Fruit fly (Drosophila melanogaster): ENCODE results near the gene Prosbeta2R1.

Gene Prosbeta2R1

DNA sequence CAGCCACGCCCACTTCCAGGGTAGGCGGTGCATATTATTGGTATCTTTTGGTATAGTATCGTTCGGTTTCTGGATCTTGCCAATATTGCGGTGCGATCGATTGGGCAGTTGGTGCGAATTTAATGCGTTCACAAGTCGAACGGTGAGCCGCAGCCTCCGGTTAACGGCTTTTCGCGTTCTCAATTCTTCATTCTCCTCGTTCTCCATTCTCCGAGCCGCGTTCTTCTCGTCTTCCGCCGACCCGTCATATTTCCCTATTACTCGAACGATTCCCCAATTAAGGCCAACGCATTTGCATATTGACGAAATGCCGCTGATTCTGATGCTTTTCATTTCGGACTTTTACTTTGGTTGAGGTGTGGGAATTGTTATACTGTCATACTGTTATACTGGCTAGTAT lies 32.2 kb upstream of the Prosbeta2R1 start, which contains the start of gene CG42264:
TSS of gene CG42264 (minus strand) at position 101 of the 400 bp plus-strand sequence.
- TF ChIP-seq CG1621 (tag; optimal IDR thresholded peaks at IDR 0.05) (no peak), pdm3 (GFP tag; optimal IDR thresholded peaks at IDR 0.05) (no peak)

DNA sequence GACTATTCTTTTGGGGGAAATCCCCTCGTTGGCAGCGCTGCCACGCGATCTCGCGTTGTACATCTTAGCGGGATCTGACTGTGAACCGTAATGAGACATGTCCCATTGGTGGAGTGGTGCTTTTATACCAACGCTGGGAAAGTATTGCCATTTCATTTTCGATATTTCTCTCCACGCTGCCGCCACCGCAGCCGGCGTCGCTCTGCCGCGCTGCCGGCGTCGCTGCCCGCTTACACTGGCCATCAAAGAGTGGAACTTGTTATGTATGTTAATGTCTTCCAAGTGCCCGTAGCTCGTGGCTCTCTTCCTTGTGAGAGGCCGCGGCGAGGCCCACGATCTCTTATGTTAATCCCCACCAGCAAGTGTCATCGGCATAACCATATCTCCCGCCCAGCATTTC lies 27.2 kb upstream of the Prosbeta2R1 start, which contains the start of gene CG3108:
TSS of gene CG3108 (minus strand) at position 101 of the 400 bp plus-strand sequence.
- TF ChIP-seq CG10669 (GFP tag; optimal IDR thresholded peaks at IDR 0.05) (no peak), achi (GFP tag; optimal IDR thresholded peaks at IDR 0.05) (no peak), CG16779 (tag; optimal IDR thresholded peaks at IDR 0.05) (no peak), CG11762 (GFP tag; optimal IDR thresholded peaks at IDR 0.05; ENCODE audit: insufficient read depth) (no peak), dac (GFP tag; optimal IDR thresholded peaks at IDR 0.05) (no peak), CG11294 (GFP tag; IDR thresholded peaks at IDR 0.05) (no peak), CG6163 (GFP tag; IDR thresholded peaks at IDR 0.05) (no peak)

DNA sequence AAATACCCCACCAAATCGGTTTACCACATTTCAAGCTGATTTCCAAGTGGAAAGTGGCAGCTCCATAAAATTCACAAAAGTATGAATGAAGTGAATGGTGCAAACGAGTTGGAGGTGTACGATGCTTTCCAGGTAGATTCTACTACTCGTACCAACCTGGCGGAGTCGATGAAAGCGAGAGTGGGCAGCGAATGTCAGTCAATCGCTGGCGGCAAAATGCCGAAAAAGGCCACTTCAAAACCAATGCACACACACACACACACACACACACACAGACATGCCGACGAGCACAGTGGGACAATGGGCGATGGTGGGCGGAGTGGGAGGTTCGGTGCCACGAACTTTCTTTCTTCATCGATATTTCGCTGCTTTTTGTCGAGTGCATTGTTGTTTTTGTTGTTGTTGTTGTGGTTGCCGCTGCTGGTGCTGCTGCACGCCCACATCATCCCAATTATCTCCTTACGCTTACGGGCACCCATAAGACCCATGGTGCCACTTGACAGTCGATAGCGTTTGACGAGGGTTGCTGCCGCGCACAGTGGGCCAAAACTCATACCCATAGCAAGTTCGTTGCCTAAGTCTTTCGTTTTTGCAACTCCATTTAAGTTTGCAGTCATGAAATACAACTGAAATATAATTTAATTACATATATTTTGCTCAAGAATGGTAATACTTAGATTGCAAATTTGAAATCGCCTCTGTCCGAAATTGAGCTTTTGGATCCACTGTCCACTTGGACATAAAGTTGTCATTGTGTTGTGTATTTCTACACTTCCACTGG lies 25.3 kb upstream of the Prosbeta2R1 start:
- peak; percentile 64 for TF ChIP-seq CG8632 (GFP tag; optimal IDR thresholded peaks at IDR 0.05)
- TF ChIP-seq CG3919 (GFP tag; optimal IDR thresholded peaks at IDR 0.05): peak; percentile 72
- TF ChIP-seq Hr39 (GFP tag; optimal IDR thresholded peaks at IDR 0.05): peak; percentile 68
- TF ChIP-seq acj6 (GFP tag; optimal IDR thresholded peaks at IDR 0.05): peak; percentile 73
- peak; percentile 72; the same call in 2 of the 3 replicates for TF ChIP-seq CG6163 (GFP tag; IDR thresholded peaks at IDR 0.05)
- TF ChIP-seq CG10669 (GFP tag; optimal IDR thresholded peaks at IDR 0.05): peak; percentile 36
- TF ChIP-seq Ets96B (tag; optimal IDR thresholded peaks at IDR 0.05): peak; percentile 44
- peak; percentile 82 for TF ChIP-seq Blimp-1 (GFP tag; optimal IDR thresholded peaks at IDR 0.05)
- peak; percentile 63 for TF ChIP-seq CG34406 (GFP tag; optimal IDR thresholded peaks at IDR 0.05)
- TF ChIP-seq dsx (GFP tag; optimal IDR thresholded peaks at IDR 0.05; ENCODE audit: poor library complexity, severe bottlenecking): no peak
- peak; percentile 89 for TF ChIP-seq CG32006 (GFP tag; optimal IDR thresholded peaks at IDR 0.05)
- peak; percentile 58 for TF ChIP-seq CG10631 (GFP tag; optimal IDR thresholded peaks at IDR 0.05)
- TF ChIP-seq CG9139 (GFP tag; optimal IDR thresholded peaks at IDR 0.05): no peak
- peak; percentile 70 for TF ChIP-seq OdsH (GFP tag; optimal IDR thresholded peaks at IDR 0.05)
- peak; percentile 71; the same call in 2 of the 3 replicates for TF ChIP-seq eg (GFP tag; IDR thresholded peaks at IDR 0.05)
- peak; percentile 66 for TF ChIP-seq CG6276 (GFP tag; optimal IDR thresholded peaks at IDR 0.05)
- TF ChIP-seq Sox15 (GFP tag; optimal IDR thresholded peaks at IDR 0.05): peak; percentile 50
- peak; percentile 76 for TF ChIP-seq Smox (GFP tag; optimal IDR thresholded peaks at IDR 0.05)
- TF ChIP-seq CG8319 (GFP tag; optimal IDR thresholded peaks at IDR 0.05): peak; percentile 23
- peak; percentile 64 for TF ChIP-seq dac (GFP tag; optimal IDR thresholded peaks at IDR 0.05)
- TF ChIP-seq fkh (GFP tag; optimal IDR thresholded peaks at IDR 0.05): no peak
- peak; percentile 74 for TF ChIP-seq Sox102F (GFP tag; optimal IDR thresholded peaks at IDR 0.05)
- peak; percentile 1 for TF ChIP-seq spab (GFP tag; optimal IDR thresholded peaks at IDR 0.05)
- peak; percentile 69 for TF ChIP-seq Sox14 (GFP tag; optimal IDR thresholded peaks at IDR 0.05)
- peak; percentile 11 for TF ChIP-seq CG11902 (GFP tag; optimal IDR thresholded peaks at IDR 0.05)
- TF ChIP-seq svp (GFP tag): peak; percentile 89
- no peak for TF ChIP-seq CG11294 (GFP tag; IDR thresholded peaks at IDR 0.05)
- TF ChIP-seq CG11762 (GFP tag; optimal IDR thresholded peaks at IDR 0.05; ENCODE audit: insufficient read depth): peak; percentile 60
- peak; percentile 71 for TF ChIP-seq topi (GFP tag; optimal IDR thresholded peaks at IDR 0.05)
- peak; percentile 74 for TF ChIP-seq pdm3 (GFP tag; optimal IDR thresholded peaks at IDR 0.05)
- peak; percentile 46 for TF ChIP-seq cyc (GFP tag; optimal IDR thresholded peaks at IDR 0.05)
- no peak for TF ChIP-seq CG3032 (tag; optimal IDR thresholded peaks at IDR 0.05)
- no peak for TF ChIP-seq CG16779 (tag; optimal IDR thresholded peaks at IDR 0.05)
- peak; percentile 80 for TF ChIP-seq vri (GFP tag; optimal IDR thresholded peaks at IDR 0.05)
- peak; percentile 37 for TF ChIP-seq fd59A (GFP tag; optimal IDR thresholded peaks at IDR 0.05)
- TF ChIP-seq Eip75B (GFP tag; optimal IDR thresholded peaks at IDR 0.05): peak; percentile 58
- TF ChIP-seq salr (GFP tag; optimal IDR thresholded peaks at IDR 0.05): peak; percentile 11 to 13
- TF ChIP-seq net (GFP tag; optimal IDR thresholded peaks at IDR 0.05): peak; percentile 54
- peak; percentile 84 for TF ChIP-seq esn (GFP tag; optimal IDR thresholded peaks at IDR 0.05)
- TF ChIP-seq CG1621 (tag; optimal IDR thresholded peaks at IDR 0.05): peak; percentile 28
- TF ChIP-seq CG6808 (GFP tag; optimal IDR thresholded peaks at IDR 0.05): peak; percentile 35
- TF ChIP-seq Hr38 (GFP tag; optimal IDR thresholded peaks at IDR 0.05): no peak
- peak; percentile 74 for TF ChIP-seq CG4318 (GFP tag; optimal IDR thresholded peaks at IDR 0.05)
